Fruit fly (Drosophila melanogaster) Kc167 (cell line): Measurements from ENCODE around the gene CG17648.

Experiments
- Myc ChIP-seq: fragments of >200 bp; optimal IDR thresholded peaks from 2 replicates; lab custom pipeline; 2017; ENCODE audit warnings: missing external identifiers
- h ChIP-seq: fragments of >200 bp; optimal IDR thresholded peaks from 3 replicates; lab custom pipeline; 2018; ENCODE audit warnings: missing external identifiers
- insv ChIP-seq: fragments of >200 bp; optimal IDR thresholded peaks from 3 replicates; lab custom pipeline; 2018; ENCODE audit warnings: missing external identifiers
- psq ChIP-seq: fragments of >200 bp; optimal IDR thresholded peaks from 2 replicates; lab custom pipeline; 2017; ENCODE audit warnings: missing external identifiers
- ttk ChIP-seq: sonication (Bioruptor generic); optimal IDR thresholded peaks from 2 replicates; lab custom pipeline; 2017; ENCODE audit warnings: missing external identifiers

DNA sequence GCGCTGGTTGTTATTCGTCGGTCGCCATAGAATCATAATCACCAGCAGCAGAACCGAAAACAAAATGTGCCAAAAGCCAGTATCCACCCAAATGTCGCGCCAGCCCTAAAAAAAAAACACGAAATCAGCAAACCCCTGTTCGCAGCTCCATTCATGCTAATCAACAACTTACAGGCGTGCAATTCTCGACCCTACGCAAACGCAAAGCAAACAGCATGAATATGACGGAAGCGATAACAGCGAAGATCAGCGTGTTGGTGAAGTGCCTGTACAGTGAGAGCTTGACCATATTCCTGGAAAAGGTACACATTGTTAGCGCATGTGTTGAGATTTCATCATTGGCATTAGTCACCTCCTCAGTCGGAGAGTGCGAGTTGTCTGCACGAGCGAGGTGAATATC, 44.0 kb upstream of the CG17648 start:
- TF ChIP-seq psq (lab: Kevin White, UChicago), result no peak
- no peak for TF ChIP-seq insv
- TF ChIP-seq Myc (lab: Kevin White, UChicago), result no peak
- no peak for TF ChIP-seq h (lab: Kevin White, UChicago)
- no peak for TF ChIP-seq ttk
